Fruit fly (Drosophila melanogaster) whole organism, larva: Measurements from ENCODE around the gene smp-30.
A peak's percentile ranks its signal among the peaks of the same experiment; 100 is the strongest.

Experiments used
- noc ChIP-seq: fragments of 200-800 bp; sonication (Bioruptor generic); optimal IDR thresholded peaks from 3 replicates; lab custom pipeline; 2019; ENCODE audit warnings: missing biosample characterization, mild to moderate bottlenecking, missing genetic modification characterization, moderate library complexity

smp-30 gene

DNA sequence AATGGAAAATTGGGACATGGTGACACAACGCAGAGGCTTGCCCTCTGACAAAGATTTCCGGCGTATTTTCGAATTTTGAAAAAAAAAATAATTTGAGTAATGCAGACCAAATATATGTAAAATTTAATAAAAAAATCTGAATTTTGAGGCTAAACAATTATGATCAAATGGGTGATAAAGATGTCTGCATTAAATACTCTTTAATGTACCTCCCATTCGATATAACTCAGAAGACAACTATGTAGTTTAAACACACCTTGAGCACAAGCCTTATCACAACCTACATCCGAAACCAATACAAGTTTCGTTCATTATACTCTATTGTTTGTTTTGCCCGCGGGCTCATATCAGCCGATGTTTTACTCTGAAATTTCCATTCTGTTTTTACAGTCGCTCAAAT lies 3.3 kb upstream of the smp-30 start, which contains the start of gene CG7362:
TSS of gene CG7362 (minus strand) at position 101 of the 400 bp plus-strand sequence.
- no peak for TF ChIP-seq noc (tag; lab: Kevin White, UChicago)

DNA sequence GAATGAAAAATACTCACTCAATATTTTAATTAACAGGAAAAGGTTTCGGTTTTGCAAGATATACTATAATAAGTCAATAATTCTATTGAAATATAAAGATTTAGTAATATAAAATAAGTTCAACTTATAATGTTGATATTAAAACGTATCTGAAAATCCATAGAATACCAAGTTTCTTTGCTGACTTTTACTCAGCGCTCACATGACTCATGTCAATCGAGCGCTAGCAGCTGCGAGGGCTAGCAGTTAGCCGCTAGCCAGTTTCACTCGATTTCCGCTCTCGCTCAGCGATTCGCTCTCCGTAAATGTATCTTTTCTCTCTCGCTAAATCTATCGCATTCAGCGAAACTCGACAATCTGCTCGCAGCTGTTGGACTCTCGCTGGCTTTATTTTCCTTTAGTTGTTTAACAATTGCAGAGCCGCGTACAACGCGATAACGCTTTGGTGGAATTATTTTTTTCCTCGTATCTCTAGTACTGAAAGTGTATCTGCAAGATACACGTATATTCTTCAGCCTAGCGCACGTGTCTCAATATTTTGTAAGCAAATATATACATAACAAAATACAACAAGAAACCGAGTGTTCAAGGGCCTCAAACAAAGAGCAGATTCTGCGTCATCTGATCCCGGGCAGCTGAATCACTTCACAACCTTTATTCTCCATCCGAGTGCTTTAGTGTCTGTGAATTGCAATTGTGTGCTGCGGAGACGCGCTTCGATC lies 1.8 kb downstream of the smp-30 start:
- peak; percentile 79 for TF ChIP-seq noc (tag; lab: Kevin White, UChicago)

- no peak for TF ChIP-seq noc (tag; lab: Kevin White, UChicago)
Measured at dm6 chr3R:14748323-14749076, 2.5 kb downstream of the smp-30 start.

DNA sequence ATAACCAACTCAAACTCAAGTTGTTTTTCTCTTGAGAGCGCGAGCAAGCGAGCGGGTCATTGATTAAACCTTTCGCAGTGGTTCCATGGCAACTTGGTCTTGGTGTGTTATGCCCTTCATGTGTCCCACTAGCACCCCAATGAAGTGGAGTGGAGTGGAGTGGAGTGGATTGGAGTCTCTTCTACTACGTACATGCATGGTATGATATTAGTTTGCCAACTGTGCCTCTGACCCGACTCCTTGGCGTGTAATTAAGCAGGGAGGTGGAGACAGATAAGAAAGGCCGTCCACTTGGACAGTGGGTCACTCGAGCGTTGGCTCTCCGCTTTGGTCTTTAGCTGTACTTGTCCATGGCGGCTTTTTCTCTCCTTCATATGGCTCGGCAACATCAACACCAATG lies 3.1 kb downstream of the smp-30 start:
- TF ChIP-seq noc (tag; lab: Kevin White, UChicago): no peak

dm6 chr3R:14747259-14747856 lies 3.7 kb downstream of the smp-30 start:
- peak; percentile 56 for TF ChIP-seq noc (tag; lab: Kevin White, UChicago)

dm6 chr3R:14744339-14745129 lies 6.5 kb downstream of the smp-30 start:
- peak; percentile 49 for TF ChIP-seq noc (tag; lab: Kevin White, UChicago)

DNA sequence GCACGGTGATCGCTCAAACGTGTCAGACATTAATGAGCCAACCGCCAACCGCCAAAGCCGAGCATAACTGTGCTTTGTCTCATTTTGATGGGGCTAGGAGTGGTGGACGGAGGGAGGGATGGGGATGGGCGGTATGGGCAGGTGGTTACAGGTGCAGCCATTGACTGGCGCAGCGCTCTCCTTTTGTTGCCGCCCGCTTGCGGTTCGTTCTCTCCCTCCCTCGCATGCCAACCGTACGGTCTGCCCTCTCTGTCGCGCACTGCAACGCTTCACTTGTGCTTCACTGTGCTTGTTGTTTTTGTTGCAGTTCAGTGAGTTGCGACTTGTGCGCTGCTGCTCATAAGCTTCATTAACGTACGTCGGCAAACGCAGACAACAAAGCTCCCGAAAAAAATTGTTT lies 7.6 kb downstream of the smp-30 start:
- TF ChIP-seq noc (tag; lab: Kevin White, UChicago): no peak

DNA sequence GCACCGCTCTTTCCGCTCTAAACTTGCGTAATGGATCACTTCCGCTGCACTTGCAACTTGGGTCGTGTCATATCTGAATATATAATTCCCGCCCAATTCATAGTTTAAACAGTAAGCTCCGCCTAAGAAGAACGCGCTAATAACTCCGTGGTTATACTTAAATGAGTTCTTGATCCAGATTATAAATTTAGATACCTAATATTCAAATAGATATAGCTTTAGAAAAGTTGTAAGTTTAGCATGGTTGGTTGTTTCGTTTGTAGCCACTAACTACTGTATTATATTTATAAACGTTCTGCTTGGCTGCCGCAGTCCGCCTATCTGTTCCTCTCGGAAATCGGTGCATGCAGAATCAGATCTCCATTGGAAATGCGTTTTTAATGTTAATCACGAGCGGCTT lies 8.1 kb downstream of the smp-30 start:
- no peak for TF ChIP-seq noc (tag; lab: Kevin White, UChicago)

DNA sequence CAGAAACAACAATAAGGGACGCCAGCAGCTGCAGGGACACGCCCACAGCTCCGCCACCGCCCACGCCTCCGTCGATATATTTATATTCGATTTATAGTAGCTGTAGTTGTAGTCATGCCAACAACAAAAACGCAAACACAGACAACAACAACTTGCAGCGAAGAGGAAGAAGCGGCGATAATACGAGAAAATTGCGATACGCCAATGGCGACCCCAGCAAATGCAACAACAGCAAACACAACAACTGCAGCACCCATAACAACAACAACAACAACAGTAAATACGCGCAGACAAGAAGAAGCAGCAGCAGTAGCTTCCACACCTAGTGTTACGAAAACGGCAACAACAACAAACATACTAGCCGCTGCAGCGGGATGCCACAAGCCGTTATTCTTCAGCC lies 9.0 kb downstream of the smp-30 start:
- no peak for TF ChIP-seq noc (tag; lab: Kevin White, UChicago)

dm6 chr3R:14741192-14741915 lies 9.7 kb downstream of the smp-30 start, which contains the start of the genes eff and jvl:
TSS of gene eff (minus strand) at chr3R:14741319.
TSS of gene jvl (plus strand) at chr3R:14741582.
- TF ChIP-seq noc (tag; lab: Kevin White, UChicago): no peak

- peak; percentile 28 for TF ChIP-seq noc (tag; lab: Kevin White, UChicago)
Measured at dm6 chr3R:14740658-14741191, 10.3 kb downstream of the smp-30 start.

dm6 chr3R:14740253-14740522 lies 10.9 kb downstream of the smp-30 start:
- TF ChIP-seq noc (tag; lab: Kevin White, UChicago): no peak

DNA sequence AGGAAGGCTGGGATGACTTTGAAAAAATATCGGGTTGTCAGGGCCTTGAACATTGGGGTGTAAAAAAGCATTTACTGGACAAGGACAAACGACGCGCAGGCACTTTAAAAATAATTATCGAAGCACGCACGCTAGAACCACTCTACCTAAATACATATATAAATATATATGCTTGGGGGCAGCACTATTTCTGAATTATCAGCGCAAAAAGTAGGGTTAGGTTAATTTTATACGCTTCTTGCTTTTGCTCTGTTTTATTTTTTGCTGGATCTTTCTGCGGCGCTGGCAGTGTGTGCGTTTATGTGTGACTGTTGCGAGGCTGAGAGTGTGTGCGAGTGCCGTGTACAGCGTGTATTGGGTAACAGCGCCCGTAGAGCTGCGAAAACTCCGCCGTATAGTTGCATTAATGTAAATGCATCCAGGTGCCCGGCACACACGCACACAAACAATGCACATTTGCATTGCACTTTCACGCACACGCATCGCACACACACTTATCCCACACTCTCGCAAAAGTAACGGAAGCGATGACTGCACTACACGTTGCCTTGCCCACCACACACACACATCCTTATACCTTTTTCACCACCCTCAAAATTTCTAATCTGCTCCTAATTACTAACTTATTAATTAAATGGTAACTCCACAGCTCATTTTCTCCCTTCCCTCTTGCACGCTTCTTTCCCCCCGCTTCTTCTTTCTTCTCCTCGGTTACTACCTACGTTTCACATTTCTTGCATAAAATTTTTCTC lies 11.4 kb downstream of the smp-30 start:
- no peak for TF ChIP-seq noc (tag; lab: Kevin White, UChicago)

dm6 chr3R:14739088-14739487 lies 12.0 kb downstream of the smp-30 start:
- peak; percentile 65 for TF ChIP-seq noc (tag; lab: Kevin White, UChicago)
